Fruit fly (Drosophila melanogaster) whole organism, embryonic: ENCODE results near the gene CG11891.

Experiments used
- Abd-B ChIP-seq: fragments of 200-800 bp; sonication (Bioruptor generic); optimal IDR thresholded peaks from 2 replicates; lab custom pipeline; 2018; ENCODE audit warnings: missing biosample characterization, mild to moderate bottlenecking, missing genetic modification characterization, moderate library complexity
- Atf6 ChIP-seq: fragments of 200-800 bp; sonication (Bioruptor generic); IDR thresholded peaks from 2 replicates; pipeline ENCODE4 v1.3.6; 2022; ENCODE audit warnings: missing biosample characterization, missing genetic modification characterization
- C15 ChIP-seq: fragments of 200-800 bp; sonication (Bioruptor generic); IDR thresholded peaks from 3 replicates; pipeline ENCODE4 v1.3.6; 2022; ENCODE audit warnings: missing biosample characterization, missing genetic modification characterization
- CG10366 ChIP-seq: fragments of 200-800 bp; sonication (Bioruptor generic); IDR thresholded peaks from 2 replicates; pipeline ENCODE4 v1.3.6; 2022; ENCODE audit warnings: missing biosample characterization, missing genetic modification characterization
- CG11723 ChIP-seq: fragments of 200-800 bp; sonication (Bioruptor generic); optimal IDR thresholded peaks from 2 replicates; lab custom pipeline; 2017; ENCODE audit warnings: missing biosample characterization, mild to moderate bottlenecking, missing genetic modification characterization
- CG12659 ChIP-seq: fragments of 200-800 bp; sonication (Bioruptor generic); optimal IDR thresholded peaks from 3 replicates; lab custom pipeline; 2017; ENCODE audit warnings: mild to moderate bottlenecking, missing biosample characterization, missing genetic modification reagents, missing genetic modification characterization
- CG12769 ChIP-seq: fragments of 200-800 bp; sonication (Bioruptor generic); optimal IDR thresholded peaks from 2 replicates; lab custom pipeline; 2019; ENCODE audit warnings: missing biosample characterization, mild to moderate bottlenecking, missing genetic modification characterization, moderate library complexity
- CG17385 ChIP-seq: fragments of 200-800 bp; sonication (Bioruptor generic); optimal IDR thresholded peaks from 3 replicates; lab custom pipeline; 2018; ENCODE audit warnings: missing biosample characterization, mild to moderate bottlenecking, missing genetic modification characterization
- CG17568 ChIP-seq: fragments of 200-800 bp; sonication (Bioruptor generic); optimal IDR thresholded peaks from 2 replicates; lab custom pipeline; 2018; ENCODE audit warnings: missing biosample characterization, mild to moderate bottlenecking, missing genetic modification characterization, moderate library complexity
- CG2875 ChIP-seq: fragments of 200-800 bp; sonication (Bioruptor generic); optimal IDR thresholded peaks from 2 replicates; lab custom pipeline; 2017; ENCODE audit warnings: missing biosample characterization, mild to moderate bottlenecking, missing genetic modification characterization, missing genetic modification reagents
- CG42726 ChIP-seq: fragments of 200-800 bp; sonication (Bioruptor generic); IDR thresholded peaks from 2 replicates; pipeline ENCODE4 v1.3.6; 2022; ENCODE audit warnings: missing biosample characterization, missing genetic modification characterization; ENCODE audit not compliant: partially characterized antibody
- CG4328 ChIP-seq: fragments of 200-800 bp; sonication (Bioruptor generic); optimal IDR thresholded peaks from 3 replicates; lab custom pipeline; 2017; ENCODE audit warnings: missing biosample characterization, missing genetic modification reagents, missing genetic modification characterization
- CG4424 ChIP-seq: fragments of 200-800 bp; sonication (Bioruptor generic); optimal IDR thresholded peaks from 3 replicates; lab custom pipeline; 2016; ENCODE audit warnings: missing biosample characterization, missing genetic modification characterization
- CG4730 ChIP-seq: fragments of 200-800 bp; sonication (Bioruptor generic); IDR thresholded peaks from 2 replicates; pipeline ENCODE4 v1.3.6; 2022; ENCODE audit warnings: missing biosample characterization, missing genetic modification characterization
- CG7556 ChIP-seq: fragments of 200-800 bp; sonication (Bioruptor generic); optimal IDR thresholded peaks from 2 replicates; lab custom pipeline; 2017; ENCODE audit warnings: missing biosample characterization, mild to moderate bottlenecking, missing genetic modification characterization
- CG8281 ChIP-seq: fragments of 200-800 bp; sonication (Bioruptor generic); optimal IDR thresholded peaks from 2 replicates; lab custom pipeline; 2018; ENCODE audit warnings: missing biosample characterization, mild to moderate bottlenecking, missing genetic modification characterization, moderate library complexity
- Dfd ChIP-seq, 2 experiments: fragments of >200 bp; optimal IDR thresholded peaks; 2 replicates each; lab custom pipeline; 2017; ENCODE audit warnings: missing biosample characterization in 2 of 2, missing genetic modification characterization in 2 of 2
- Doc2 ChIP-seq: fragments of 200-800 bp; sonication (Bioruptor generic); IDR thresholded peaks from 2 replicates; pipeline ENCODE4 v1.3.6; 2022; ENCODE audit warnings: missing biosample characterization, missing genetic modification characterization
- Fer3 ChIP-seq: fragments of 200-800 bp; sonication (Bioruptor generic); optimal IDR thresholded peaks from 2 replicates; lab custom pipeline; 2018; ENCODE audit warnings: missing biosample characterization, mild to moderate bottlenecking, missing genetic modification characterization, moderate library complexity
- Hmr ChIP-seq: fragments of 200-800 bp; sonication (Bioruptor generic); optimal IDR thresholded peaks from 3 replicates; lab custom pipeline; 2017; ENCODE audit warnings: mild to moderate bottlenecking, missing biosample characterization, missing genetic modification reagents, missing genetic modification characterization
- Lim3 ChIP-seq: fragments of 200-800 bp; sonication (Bioruptor generic); IDR thresholded peaks from 2 replicates; pipeline ENCODE4 v1.3.6; 2022; ENCODE audit warnings: missing biosample characterization, missing genetic modification characterization
- Poxn ChIP-seq: fragments of 200-800 bp; sonication (Bioruptor generic); IDR thresholded peaks from 2 replicates; pipeline ENCODE4 v1.3.6; 2022; ENCODE audit warnings: missing biosample characterization, missing genetic modification characterization
- Ptx1 ChIP-seq: fragments of 200-800 bp; sonication (Bioruptor generic); IDR thresholded peaks from 2 replicates; pipeline ENCODE4 v1.3.6; 2022; ENCODE audit warnings: missing biosample characterization, missing genetic modification characterization
- Scr ChIP-seq: fragments of 200-800 bp; sonication (Bioruptor generic); IDR thresholded peaks from 2 replicates; pipeline ENCODE4 v1.3.6; 2022; ENCODE audit warnings: missing biosample characterization, missing genetic modification characterization; ENCODE audit not compliant: partially characterized antibody
- Sin3A ChIP-seq: fragments of >200 bp; optimal IDR thresholded peaks from 2 replicates; lab custom pipeline; 2018
- Six4 ChIP-seq: fragments of 200-800 bp; sonication (Bioruptor generic); optimal IDR thresholded peaks from 2 replicates; lab custom pipeline; 2016; ENCODE audit warnings: missing biosample characterization, missing genetic modification characterization
- TFAM ChIP-seq: fragments of 200-800 bp; sonication (Bioruptor generic); optimal IDR thresholded peaks from 2 replicates; lab custom pipeline; 2017; ENCODE audit warnings: missing biosample characterization, missing genetic modification characterization, inconsistent platforms
- ab ChIP-seq: fragments of 200-800 bp; sonication (Bioruptor generic); optimal IDR thresholded peaks from 2 replicates; lab custom pipeline; 2016; ENCODE audit warnings: missing biosample characterization, missing genetic modification characterization
- ap ChIP-seq: fragments of 200-800 bp; sonication (Bioruptor generic); IDR thresholded peaks from 2 replicates; pipeline ENCODE4 v1.3.6; 2022; ENCODE audit warnings: missing biosample characterization, missing genetic modification characterization
- cg ChIP-seq: fragments of 200-800 bp; sonication (Bioruptor generic); optimal IDR thresholded peaks from 3 replicates; lab custom pipeline; 2019; ENCODE audit warnings: missing biosample characterization, mild to moderate bottlenecking, missing genetic modification characterization, moderate library complexity
- dati ChIP-seq: fragments of 200-800 bp; sonication (Bioruptor generic); IDR thresholded peaks from 2 replicates; pipeline ENCODE4 v1.3.6; 2022; ENCODE audit warnings: missing biosample characterization, missing genetic modification characterization
- dpn ChIP-seq, 2 experiments: fragments of 200-800 bp; sonication (Bioruptor generic); optimal IDR thresholded peaks; 3 replicates each; lab custom pipeline; 2016; ENCODE audit warnings: missing biosample characterization in 2 of 2, missing genetic modification characterization in 2 of 2
- ems ChIP-seq: fragments of 200-800 bp; sonication (Bioruptor generic); optimal IDR thresholded peaks from 3 replicates; lab custom pipeline; 2016; ENCODE audit warnings: missing biosample characterization, missing genetic modification characterization
- fd64A ChIP-seq: fragments of 200-800 bp; sonication (Bioruptor generic); optimal IDR thresholded peaks from 3 replicates; lab custom pipeline; 2018; ENCODE audit warnings: missing biosample characterization, mild to moderate bottlenecking, missing genetic modification characterization
- gfzf ChIP-seq: fragments of 200-800 bp; sonication (Bioruptor generic); optimal IDR thresholded peaks from 2 replicates; lab custom pipeline; 2016; ENCODE audit warnings: missing biosample characterization, mild to moderate bottlenecking, missing genetic modification characterization, moderate library complexity
- gro ChIP-seq: fragments of 200-800 bp; sonication (Bioruptor generic); optimal IDR thresholded peaks from 2 replicates; lab custom pipeline; 2016; ENCODE audit warnings: missing biosample characterization, missing genetic modification characterization
- gsb-n ChIP-seq: fragments of 200-800 bp; sonication (Bioruptor generic); optimal IDR thresholded peaks from 3 replicates; lab custom pipeline; 2018; ENCODE audit warnings: missing biosample characterization, mild to moderate bottlenecking, missing genetic modification characterization
- hkb ChIP-seq, 2 experiments: fragments of 200-800 bp in 1 of 2; fragments of >200 bp in 1 of 2; sonication (Bioruptor generic) in 1 of 2; IDR thresholded peaks in 1 of 2; optimal IDR thresholded peaks in 1 of 2; 2 replicates each; pipeline versions ENCODE4 v1.3.6 to Lab custom; 2017 to 2022; ENCODE audit warnings: missing biosample characterization in 1 of 2, missing genetic modification characterization in 1 of 2
- ind ChIP-seq: fragments of 200-800 bp; sonication (Bioruptor generic); optimal IDR thresholded peaks from 3 replicates; lab custom pipeline; 2016; ENCODE audit warnings: missing biosample characterization, missing genetic modification characterization
- onecut ChIP-seq: fragments of 200-800 bp; sonication (Bioruptor generic); IDR thresholded peaks from 2 replicates; pipeline ENCODE4 v1.3.6; 2022; ENCODE audit warnings: missing biosample characterization, missing genetic modification characterization
- phol ChIP-seq: fragments of 200-800 bp; sonication (Bioruptor generic); optimal IDR thresholded peaks from 3 replicates; lab custom pipeline; 2018; ENCODE audit warnings: missing biosample characterization, mild to moderate bottlenecking, missing genetic modification characterization, moderate library complexity
- pum ChIP-seq: fragments of 200-800 bp; sonication (Bioruptor generic); optimal IDR thresholded peaks from 2 replicates; lab custom pipeline; 2016; ENCODE audit warnings: missing biosample characterization, missing genetic modification characterization
- sisA ChIP-seq: fragments of 200-800 bp; sonication (Bioruptor generic); IDR thresholded peaks from 2 replicates; pipeline ENCODE4 v1.3.6; 2022; ENCODE audit warnings: missing biosample characterization, missing genetic modification characterization
- stc ChIP-seq: fragments of 200-800 bp; sonication (Bioruptor generic); IDR thresholded peaks from 2 replicates; pipeline ENCODE4 v1.3.6; 2022; ENCODE audit warnings: missing biosample characterization, missing genetic modification characterization
- sug ChIP-seq: fragments of 200-800 bp; optimal IDR thresholded peaks from 2 replicates; lab custom pipeline; 2019; ENCODE audit warnings: missing biosample characterization, mild to moderate bottlenecking, missing genetic modification characterization, moderate library complexity
- unc-4 ChIP-seq: fragments of 200-800 bp; sonication (Bioruptor generic); IDR thresholded peaks from 2 replicates; pipeline ENCODE4 v1.3.6; 2022; ENCODE audit warnings: missing biosample characterization, missing genetic modification characterization; ENCODE audit not compliant: partially characterized antibody
- vfl ChIP-seq: fragments of 200-800 bp; sonication (Bioruptor generic); optimal IDR thresholded peaks from 2 replicates; lab custom pipeline; 2016; ENCODE audit warnings: missing biosample characterization, missing genetic modification characterization
- zfh1 ChIP-seq: fragments of 200-800 bp; sonication (Bioruptor generic); IDR thresholded peaks from 3 replicates; pipeline ENCODE4 v1.3.6; 2022; ENCODE audit warnings: missing biosample characterization, missing genetic modification characterization
- zfh2 ChIP-seq: fragments of 200-800 bp; sonication (Bioruptor generic); optimal IDR thresholded peaks from 2 replicates; lab custom pipeline; 2016; ENCODE audit warnings: missing biosample characterization, missing genetic modification characterization

CG11891 gene

DNA sequence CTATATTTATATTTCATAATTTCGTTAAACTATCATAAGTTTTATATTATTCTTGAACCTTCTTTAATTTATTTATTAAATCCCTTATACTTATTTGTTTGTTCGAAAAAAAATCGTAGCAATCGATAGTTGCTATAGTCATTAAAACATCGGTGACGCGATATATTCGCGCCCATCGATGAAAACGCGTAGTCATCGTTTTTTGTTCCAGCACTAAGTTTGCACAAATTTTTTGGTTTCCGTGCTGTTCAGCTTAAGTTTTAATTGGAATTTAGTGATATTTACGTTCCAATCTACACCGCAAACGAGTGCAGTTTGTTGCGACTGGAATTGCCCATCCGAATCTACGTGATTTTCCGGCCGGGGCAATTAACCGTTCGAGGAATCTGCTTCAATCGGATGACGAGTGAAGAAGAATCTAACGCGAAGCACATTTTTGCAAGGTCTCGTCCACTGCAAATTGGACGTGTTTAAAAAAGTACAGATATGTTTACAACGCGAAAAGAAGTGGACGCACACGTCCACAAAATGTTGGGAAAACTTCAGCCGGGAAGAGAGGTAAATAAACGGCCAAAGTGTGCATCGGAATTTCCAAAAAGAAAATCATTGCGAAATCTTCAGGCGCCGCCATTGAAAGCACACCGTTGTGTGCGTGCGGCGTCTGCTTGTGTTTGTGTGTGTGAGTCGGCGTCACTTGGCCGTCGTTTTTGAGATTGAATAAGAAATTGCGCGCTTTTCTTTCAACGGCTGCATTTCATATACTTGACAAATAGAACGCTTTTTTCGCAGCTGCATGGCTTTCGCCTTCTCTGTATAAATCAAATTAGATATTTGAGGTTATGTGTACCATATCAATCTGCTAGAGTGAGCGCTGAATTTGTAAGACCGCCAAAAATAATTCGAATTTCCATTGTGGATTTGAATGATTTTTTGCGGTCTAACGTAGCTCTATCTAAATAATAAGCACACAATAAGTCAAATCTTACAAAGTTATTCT lies 20.6 kb upstream of the CG11891 start, which contains the start of gene Nup358 (continued):
- TF ChIP-seq CG12769 = no peak
- no peak for TF ChIP-seq ab
- TF ChIP-seq Abd-B = peak; percentile 14
- TF ChIP-seq CG2875 = no peak
- TF ChIP-seq pum (GFP tag; lab: Kevin White, UChicago) = no peak
- TF ChIP-seq stc (GFP tag; lab: Robert Waterston, UW) = no peak
- TF ChIP-seq onecut (GFP tag; lab: Robert Waterston, UW) = no peak
- TF ChIP-seq dati (GFP tag; lab: Robert Waterston, UW) = no peak
- peak; percentile 71 for TF ChIP-seq CG17385 (GFP tag; lab: Kevin White, UChicago)
- peak; percentile 46 for TF ChIP-seq CG12659
- TF ChIP-seq Atf6 (GFP tag; lab: Robert Waterston, UW) = no peak
- TF ChIP-seq cg (GFP tag; lab: Kevin White, UChicago) = peak; percentile 85
- no peak for TF ChIP-seq fd64A
- TF ChIP-seq CG11723 (GFP tag; lab: Kevin White, UChicago) = no peak
- peak; percentile 75 for TF ChIP-seq Sin3A (lab: Kevin White, UChicago)
- no peak for TF ChIP-seq CG10366 (GFP tag; lab: Robert Waterston, UW)
- TF ChIP-seq Lim3 (GFP tag; lab: Robert Waterston, UW) = no peak
- TF ChIP-seq ind (GFP tag; lab: Kevin White, UChicago) = no peak
- TF ChIP-seq Dfd (GFP tag; optimal IDR thresholded peaks at IDR 0.05; lab: Kevin White, UChicago) = no peak
- no peak for TF ChIP-seq Six4
- no peak for TF ChIP-seq vfl (GFP tag; lab: Kevin White, UChicago)
- TF ChIP-seq gfzf (GFP tag; lab: Kevin White, UChicago) = peak; percentile 25
- TF ChIP-seq Hmr (GFP tag; lab: Kevin White, UChicago) = no peak
- TF ChIP-seq zfh1 (GFP tag; lab: Robert Waterston, UW) = no peak
- no peak for TF ChIP-seq CG7556 (GFP tag; lab: Kevin White, UChicago)
- TF ChIP-seq Poxn (GFP tag; lab: Robert Waterston, UW) = no peak
- TF ChIP-seq Fer3 (tag; lab: Kevin White, UChicago) = no peak
- peak; percentile 23 for TF ChIP-seq sug (tag; lab: Kevin White, UChicago)
- TF ChIP-seq Ptx1 = no peak
- TF ChIP-seq CG17568 (GFP tag; lab: Kevin White, UChicago) = no peak
- no peak for TF ChIP-seq gsb-n
- TF ChIP-seq zfh2 = no peak
- no peak for TF ChIP-seq gro
- no peak for TF ChIP-seq CG4424 (GFP tag; lab: Kevin White, UChicago)
- TF ChIP-seq CG4730 = no peak
- no peak for TF ChIP-seq TFAM (GFP tag; lab: Kevin White, UChicago)
- no peak for TF ChIP-seq hkb (optimal IDR thresholded peaks at IDR 0.05; lab: Kevin White, UChicago)
- no peak for TF ChIP-seq hkb (GFP tag; IDR thresholded peaks at IDR 0.05; lab: Robert Waterston, UW)
- no peak for TF ChIP-seq ap (GFP tag; lab: Robert Waterston, UW)
- TF ChIP-seq CG42726 (GFP tag; lab: Robert Waterston, UW) = peak; percentile 99
- peak; percentile 98 for TF ChIP-seq Scr (GFP tag; lab: Robert Waterston, UW)
- no peak for TF ChIP-seq CG8281
- no peak for TF ChIP-seq sisA (GFP tag; lab: Robert Waterston, UW)
- no peak for TF ChIP-seq C15 (GFP tag; lab: Robert Waterston, UW)
- TF ChIP-seq Doc2 (GFP tag; lab: Robert Waterston, UW) = no peak
- TF ChIP-seq dpn (GFP tag; optimal IDR thresholded peaks at IDR 0.05; lab: Kevin White, UChicago) = no peak
- TF ChIP-seq CG4328 (GFP tag; lab: Kevin White, UChicago) = no peak
- no peak for TF ChIP-seq ems
- peak; percentile 73 for TF ChIP-seq phol
- peak; percentile 96 for TF ChIP-seq unc-4 (GFP tag; lab: Robert Waterston, UW)
